Fruit fly (Drosophila melanogaster) whole organism, prepupa: ENCODE results near the gene CG5969.
A peak's percentile ranks its signal among the peaks of the same experiment; 100 is the strongest.

Source experiments
- Blimp-1 ChIP-seq: fragments of 200-800 bp; sonication (Bioruptor generic); optimal IDR thresholded peaks from 3 replicates; lab custom pipeline; 2017; ENCODE audit warnings: missing biosample characterization, missing genetic modification characterization, mild to moderate bottlenecking, moderate library complexity, missing genetic modification reagents
- CG10631 ChIP-seq: fragments of 200-800 bp; sonication (Bioruptor generic); optimal IDR thresholded peaks from 2 replicates; lab custom pipeline; 2016; ENCODE audit warnings: missing biosample characterization, missing genetic modification characterization
- CG10669 ChIP-seq: fragments of 200-800 bp; sonication (Bioruptor generic); optimal IDR thresholded peaks from 3 replicates; lab custom pipeline; 2018; ENCODE audit warnings: missing biosample characterization, mild to moderate bottlenecking, missing genetic modification characterization, moderate library complexity
- CG11294 ChIP-seq: fragments of 200-800 bp; sonication (Bioruptor generic); IDR thresholded peaks from 2 replicates; pipeline ENCODE4 v1.3.6; 2022; ENCODE audit warnings: missing biosample characterization, missing genetic modification characterization
- CG11762 ChIP-seq: fragments of 200-800 bp; sonication (Bioruptor generic); optimal IDR thresholded peaks from 3 replicates; lab custom pipeline; 2016; ENCODE audit warnings: missing biosample characterization, missing genetic modification characterization; ENCODE audit not compliant: insufficient read depth
- CG15336 ChIP-seq: fragments of 200-800 bp; sonication (Bioruptor generic); IDR thresholded peaks from 2 replicates; pipeline ENCODE4 v1.3.6; 2022; ENCODE audit warnings: missing biosample characterization, missing genetic modification characterization
- CG1621 ChIP-seq: fragments of 200-800 bp; sonication (Bioruptor generic); optimal IDR thresholded peaks from 3 replicates; lab custom pipeline; 2018; ENCODE audit warnings: missing biosample characterization, mild to moderate bottlenecking, missing genetic modification characterization
- CG16779 ChIP-seq: fragments of 200-800 bp; sonication (Bioruptor generic); optimal IDR thresholded peaks from 3 replicates; lab custom pipeline; 2017; ENCODE audit warnings: missing biosample characterization, mild to moderate bottlenecking, missing genetic modification characterization
- CG3032 ChIP-seq: fragments of 200-800 bp; optimal IDR thresholded peaks from 2 replicates; lab custom pipeline; 2019; ENCODE audit warnings: missing biosample characterization, mild to moderate bottlenecking, missing genetic modification characterization, moderate library complexity
- CG31627 ChIP-seq: fragments of 200-800 bp; sonication (Bioruptor generic); optimal IDR thresholded peaks from 3 replicates; lab custom pipeline; 2016; ENCODE audit warnings: missing biosample characterization, missing genetic modification characterization
- CG32006 ChIP-seq: fragments of 200-800 bp; sonication (Bioruptor generic); optimal IDR thresholded peaks from 3 replicates; lab custom pipeline; 2017; ENCODE audit warnings: missing biosample characterization, mild to moderate bottlenecking, missing genetic modification characterization
- CG34406 ChIP-seq: fragments of 200-800 bp; sonication (Bioruptor generic); optimal IDR thresholded peaks from 3 replicates; lab custom pipeline; 2016; ENCODE audit warnings: missing biosample characterization, missing genetic modification characterization
- CG3919 ChIP-seq: fragments of 200-800 bp; sonication (Bioruptor generic); optimal IDR thresholded peaks from 3 replicates; lab custom pipeline; 2016; ENCODE audit warnings: missing biosample characterization, missing genetic modification characterization
- CG4318 ChIP-seq: fragments of 200-800 bp; sonication (Bioruptor generic); optimal IDR thresholded peaks from 3 replicates; lab custom pipeline; 2017; ENCODE audit warnings: missing biosample characterization, mild to moderate bottlenecking, missing genetic modification characterization
- CG6163 ChIP-seq: fragments of 200-800 bp; sonication (Bioruptor generic); IDR thresholded peaks from 3 replicates; pipeline ENCODE4 v1.3.6; 2022; ENCODE audit warnings: missing biosample characterization, missing genetic modification characterization
- CG6276 ChIP-seq: fragments of 200-800 bp; sonication (Bioruptor generic); optimal IDR thresholded peaks from 2 replicates; lab custom pipeline; 2017; ENCODE audit warnings: missing biosample characterization, mild to moderate bottlenecking, missing genetic modification characterization
- CG6808 ChIP-seq: fragments of 200-800 bp; sonication (Bioruptor generic); optimal IDR thresholded peaks from 3 replicates; lab custom pipeline; 2017; ENCODE audit warnings: missing biosample characterization, missing genetic modification characterization, mild to moderate bottlenecking, moderate library complexity, missing genetic modification reagents
- CG6854 ChIP-seq: fragments of 200-800 bp; sonication (Bioruptor generic); optimal IDR thresholded peaks from 2 replicates; lab custom pipeline; 2017; ENCODE audit warnings: missing biosample characterization, mild to moderate bottlenecking, missing genetic modification characterization
- CG7368 ChIP-seq: fragments of 200-800 bp; sonication (Bioruptor generic); optimal IDR thresholded peaks from 3 replicates; lab custom pipeline; 2016; ENCODE audit warnings: missing biosample characterization, missing genetic modification characterization
- CG8119 ChIP-seq: fragments of 200-800 bp; sonication (Bioruptor generic); IDR thresholded peaks from 3 replicates; pipeline ENCODE4 v1.3.6; 2022; ENCODE audit warnings: missing biosample characterization, missing genetic modification characterization
- CG8319 ChIP-seq: fragments of 200-800 bp; sonication (Bioruptor generic); optimal IDR thresholded peaks from 3 replicates; lab custom pipeline; 2016; ENCODE audit warnings: missing biosample characterization, missing genetic modification characterization
- CG8632 ChIP-seq: fragments of 200-800 bp; sonication (Bioruptor generic); optimal IDR thresholded peaks from 3 replicates; lab custom pipeline; 2016; ENCODE audit warnings: missing biosample characterization, missing genetic modification characterization
- CG9139 ChIP-seq: fragments of 200-800 bp; sonication (Bioruptor generic); optimal IDR thresholded peaks from 3 replicates; lab custom pipeline; 2017; ENCODE audit warnings: missing biosample characterization, mild to moderate bottlenecking, missing genetic modification characterization
- Eip78C ChIP-seq: fragments of 200-800 bp; sonication (Bioruptor generic); peaks from one replicate; lab custom pipeline; 2016; ENCODE audit warnings: missing biosample characterization, missing genetic modification characterization
- Eip93F ChIP-seq: fragments of 200-800 bp; sonication (Bioruptor generic); optimal IDR thresholded peaks from 2 replicates; lab custom pipeline; 2016; ENCODE audit warnings: missing biosample characterization, mild to moderate bottlenecking, missing genetic modification characterization
- Ets21C ChIP-seq: fragments of 200-800 bp; sonication (Bioruptor generic); optimal IDR thresholded peaks from 3 replicates; lab custom pipeline; 2016; ENCODE audit warnings: missing biosample characterization, missing genetic modification characterization
- Ets96B ChIP-seq: fragments of 200-800 bp; optimal IDR thresholded peaks from 2 replicates; lab custom pipeline; 2019; ENCODE audit warnings: missing biosample characterization, mild to moderate bottlenecking, missing genetic modification characterization, moderate library complexity
- Hr38 ChIP-seq: sonication (Bioruptor generic); optimal IDR thresholded peaks from 2 replicates; lab custom pipeline; 2016; ENCODE audit warnings: missing biosample characterization, missing genetic modification characterization
- Hr39 ChIP-seq: fragments of 200-800 bp; sonication (Bioruptor generic); optimal IDR thresholded peaks from 2 replicates; lab custom pipeline; 2016; ENCODE audit warnings: missing biosample characterization, missing genetic modification characterization
- Hr4 ChIP-seq: fragments of 200-800 bp; sonication (Bioruptor generic); optimal IDR thresholded peaks from 3 replicates; lab custom pipeline; 2016; ENCODE audit warnings: missing biosample characterization, missing genetic modification characterization
- Lpt ChIP-seq: fragments of 200-800 bp; sonication (Bioruptor generic); optimal IDR thresholded peaks from 3 replicates; lab custom pipeline; 2016; ENCODE audit warnings: missing biosample characterization, missing genetic modification characterization
- Met ChIP-seq: fragments of 200-800 bp; sonication (Bioruptor generic); optimal IDR thresholded peaks from 3 replicates; lab custom pipeline; 2016; ENCODE audit warnings: missing biosample characterization, missing genetic modification characterization
- OdsH ChIP-seq: fragments of 200-800 bp; sonication (Bioruptor generic); optimal IDR thresholded peaks from 3 replicates; lab custom pipeline; 2016; ENCODE audit warnings: missing biosample characterization, missing genetic modification characterization
- Smox ChIP-seq: fragments of 200-800 bp; sonication (Bioruptor generic); optimal IDR thresholded peaks from 3 replicates; lab custom pipeline; 2016; ENCODE audit warnings: missing biosample characterization, missing genetic modification characterization
- Sox102F ChIP-seq: fragments of 200-800 bp; sonication (Bioruptor generic); optimal IDR thresholded peaks from 2 replicates; lab custom pipeline; 2016; ENCODE audit warnings: missing biosample characterization, mild to moderate bottlenecking, missing genetic modification characterization
- Sox14 ChIP-seq: fragments of 200-800 bp; sonication (Bioruptor generic); optimal IDR thresholded peaks from 3 replicates; lab custom pipeline; 2016; ENCODE audit warnings: missing biosample characterization, missing genetic modification characterization
- Sox15 ChIP-seq: fragments of 200-800 bp; sonication (Bioruptor generic); optimal IDR thresholded peaks from 3 replicates; lab custom pipeline; 2016; ENCODE audit warnings: missing biosample characterization, missing genetic modification characterization
- achi ChIP-seq: fragments of 200-800 bp; sonication (Bioruptor generic); optimal IDR thresholded peaks from 3 replicates; lab custom pipeline; 2016; ENCODE audit warnings: missing biosample characterization, missing genetic modification characterization
- cyc ChIP-seq: fragments of 200-800 bp; sonication (Bioruptor generic); optimal IDR thresholded peaks from 3 replicates; lab custom pipeline; 2016; ENCODE audit warnings: missing biosample characterization, missing genetic modification characterization
- dac ChIP-seq: fragments of 200-800 bp; sonication (Bioruptor generic); optimal IDR thresholded peaks from 2 replicates; lab custom pipeline; 2017; ENCODE audit warnings: missing biosample characterization, mild to moderate bottlenecking, missing genetic modification characterization
- dsx ChIP-seq: fragments of 200-800 bp; optimal IDR thresholded peaks from 3 replicates; lab custom pipeline; 2019; ENCODE audit warnings: missing biosample characterization, mild to moderate bottlenecking, missing genetic modification characterization, moderate library complexity; ENCODE audit not compliant: poor library complexity, severe bottlenecking
- eg ChIP-seq: fragments of 200-800 bp; sonication (Bioruptor generic); IDR thresholded peaks from 3 replicates; pipeline ENCODE4 v1.3.6; 2022; ENCODE audit warnings: missing biosample characterization, missing genetic modification characterization
- esn ChIP-seq: fragments of 200-800 bp; sonication (Bioruptor generic); optimal IDR thresholded peaks from 2 replicates; lab custom pipeline; 2016; ENCODE audit warnings: missing biosample characterization, mild to moderate bottlenecking, missing genetic modification characterization, moderate library complexity
- fd59A ChIP-seq: fragments of 200-800 bp; sonication (Bioruptor generic); optimal IDR thresholded peaks from 2 replicates; lab custom pipeline; 2017; ENCODE audit warnings: missing biosample characterization, mild to moderate bottlenecking, missing genetic modification characterization, missing genetic modification reagents
- fd85E ChIP-seq: fragments of 200-800 bp; sonication (Bioruptor generic); optimal IDR thresholded peaks from 3 replicates; lab custom pipeline; 2016; ENCODE audit warnings: missing biosample characterization, missing genetic modification characterization
- fkh ChIP-seq: fragments of 200-800 bp; sonication (Bioruptor generic); optimal IDR thresholded peaks from 3 replicates; lab custom pipeline; 2017; ENCODE audit warnings: missing biosample characterization, mild to moderate bottlenecking, missing genetic modification characterization, moderate library complexity
- lz ChIP-seq: fragments of 200-800 bp; sonication (Bioruptor generic); optimal IDR thresholded peaks from 3 replicates; lab custom pipeline; 2016; ENCODE audit warnings: missing biosample characterization, missing genetic modification characterization
- net ChIP-seq: fragments of 200-800 bp; sonication (Bioruptor generic); optimal IDR thresholded peaks from 3 replicates; lab custom pipeline; 2016; ENCODE audit warnings: missing biosample characterization, missing genetic modification characterization
- pdm3 ChIP-seq: fragments of 200-800 bp; sonication (Bioruptor generic); optimal IDR thresholded peaks from 3 replicates; lab custom pipeline; 2016; ENCODE audit warnings: missing biosample characterization, missing genetic modification characterization
- salr ChIP-seq, 2 experiments: fragments of 200-800 bp; sonication (Bioruptor generic); optimal IDR thresholded peaks; 3 replicates each; lab custom pipeline; 2016 to 2018; ENCODE audit warnings: missing biosample characterization in 2 of 2, missing genetic modification characterization in 2 of 2, mild to moderate bottlenecking in 1 of 2
- spab ChIP-seq: fragments of 200-800 bp; sonication (Bioruptor generic); optimal IDR thresholded peaks from 2 replicates; lab custom pipeline; 2017; ENCODE audit warnings: missing biosample characterization, mild to moderate bottlenecking, missing genetic modification characterization, missing genetic modification reagents
- svp ChIP-seq: fragments of 200-800 bp; sonication (Bioruptor generic); peaks from one replicate; lab custom pipeline; 2016; ENCODE audit warnings: missing biosample characterization, missing genetic modification characterization
- topi ChIP-seq: fragments of 200-800 bp; sonication (Bioruptor generic); optimal IDR thresholded peaks from 3 replicates; lab custom pipeline; 2016; ENCODE audit warnings: missing biosample characterization, missing genetic modification characterization
- vri ChIP-seq: fragments of 200-800 bp; sonication (Bioruptor generic); optimal IDR thresholded peaks from 3 replicates; lab custom pipeline; 2016; ENCODE audit warnings: missing biosample characterization, mild to moderate bottlenecking, missing genetic modification characterization

CG5969 gene

dm6 chr3L:20494262-20494601 is 20.6 kb downstream of the CG5969 start:
- peak; percentile 9 for TF ChIP-seq Ets96B
- TF ChIP-seq spab (GFP tag; lab: Kevin White, UChicago): no peak
- no peak for TF ChIP-seq CG8119 (GFP tag; lab: Robert Waterston, UW)
- no peak for TF ChIP-seq CG6163
- TF ChIP-seq CG7368 (GFP tag; lab: Kevin White, UChicago): no peak
- TF ChIP-seq CG3032 (tag; lab: Kevin White, UChicago): no peak
- TF ChIP-seq Sox15 (GFP tag; lab: Kevin White, UChicago): no peak
- TF ChIP-seq CG3919: no peak
- no peak for TF ChIP-seq CG6808 (GFP tag; lab: Kevin White, UChicago)
- no peak for TF ChIP-seq CG8319
- TF ChIP-seq CG11762 (GFP tag; lab: Kevin White, UChicago): no peak
- no peak for TF ChIP-seq Hr39 (GFP tag; lab: Kevin White, UChicago)
- TF ChIP-seq svp (GFP tag; lab: Kevin White, UChicago): peak; percentile 46
- TF ChIP-seq CG11294 (GFP tag; lab: Robert Waterston, UW): no peak
- TF ChIP-seq CG15336 (GFP tag; lab: Robert Waterston, UW): peak; percentile 25; the same call in 1 of the 2 replicates
- no peak for TF ChIP-seq topi (GFP tag; lab: Kevin White, UChicago)
- no peak for TF ChIP-seq CG4318 (GFP tag; lab: Kevin White, UChicago)
- no peak for TF ChIP-seq CG1621 (tag; lab: Kevin White, UChicago)
- no peak for TF ChIP-seq fd85E
- no peak for TF ChIP-seq Hr38 (GFP tag; lab: Kevin White, UChicago)
- no peak for TF ChIP-seq CG6276 (GFP tag; lab: Kevin White, UChicago)
- TF ChIP-seq Sox14 (GFP tag; lab: Kevin White, UChicago): no peak
- peak; percentile 13 for TF ChIP-seq lz (GFP tag; lab: Kevin White, UChicago)
- no peak for TF ChIP-seq Sox102F (GFP tag; lab: Kevin White, UChicago)
- TF ChIP-seq CG31627 (GFP tag; lab: Kevin White, UChicago): no peak
- no peak for TF ChIP-seq Eip93F
- no peak for TF ChIP-seq CG10631
- TF ChIP-seq vri (GFP tag; lab: Kevin White, UChicago): no peak
- TF ChIP-seq fd59A: no peak
- TF ChIP-seq Met (GFP tag; lab: Kevin White, UChicago): peak; percentile 8
- peak; percentile 1 for TF ChIP-seq achi (GFP tag; lab: Kevin White, UChicago)
- TF ChIP-seq Blimp-1: no peak
- peak; percentile 50 for TF ChIP-seq CG32006
- TF ChIP-seq CG8632: no peak
- TF ChIP-seq Smox (GFP tag; lab: Kevin White, UChicago): no peak
- no peak for TF ChIP-seq net (GFP tag; lab: Kevin White, UChicago)
- TF ChIP-seq dac (GFP tag; lab: Kevin White, UChicago): no peak
- no peak for TF ChIP-seq Ets21C (GFP tag; lab: Kevin White, UChicago)
- TF ChIP-seq CG16779 (tag; lab: Kevin White, UChicago): no peak
- TF ChIP-seq esn (GFP tag; lab: Kevin White, UChicago): no peak
- no peak for TF ChIP-seq salr (GFP tag; optimal IDR thresholded peaks at IDR 0.05; lab: Kevin White, UChicago)
- TF ChIP-seq CG34406 (GFP tag; lab: Kevin White, UChicago): no peak
- no peak for TF ChIP-seq pdm3
- TF ChIP-seq CG6854 (GFP tag; lab: Kevin White, UChicago): no peak
- TF ChIP-seq cyc: no peak
- no peak for TF ChIP-seq CG9139 (GFP tag; lab: Kevin White, UChicago)
- peak; percentile 52 for TF ChIP-seq Eip78C (GFP tag; lab: Kevin White, UChicago)
- peak; percentile 28 for TF ChIP-seq OdsH (GFP tag; lab: Kevin White, UChicago)
- no peak for TF ChIP-seq Lpt (GFP tag; lab: Kevin White, UChicago)
- TF ChIP-seq Hr4 (GFP tag; lab: Kevin White, UChicago): peak; percentile 55
- TF ChIP-seq dsx (GFP tag; lab: Kevin White, UChicago): no peak
- no peak for TF ChIP-seq CG10669 (GFP tag; lab: Kevin White, UChicago)
- no peak for TF ChIP-seq fkh
- no peak for TF ChIP-seq eg (GFP tag; lab: Robert Waterston, UW)
